Worm (Caenorhabditis elegans) whole organism, L1 larva: ENCODE data around the gene ttll-11.

Source experiments
- F16B12.6 ChIP-seq: fragments of 150-350 bp; optimal IDR thresholded peaks from 2 replicates; lab custom pipeline; 2014; ENCODE audit warnings: missing biosample characterization, missing genetic modification characterization
- aha-1 ChIP-seq: fragments of 150-350 bp; optimal IDR thresholded peaks from 2 replicates; lab custom pipeline; 2014; ENCODE audit warnings: missing biosample characterization, missing genetic modification characterization
- alr-1 ChIP-seq: fragments of 200-800 bp; sonication (Bioruptor generic); optimal IDR thresholded peaks from 2 replicates; lab custom pipeline; 2018; ENCODE audit warnings: borderline replicate concordance, mild to moderate bottlenecking, missing genetic modification characterization, missing compliant biosample characterization
- ceh-8 ChIP-seq: fragments of 200-800 bp; sonication (Bioruptor generic); optimal IDR thresholded peaks from 2 replicates; lab custom pipeline; 2018; ENCODE audit warnings: mild to moderate bottlenecking, missing genetic modification characterization, moderate library complexity, missing compliant biosample characterization
- ces-1 ChIP-seq: fragments of 150-350 bp; optimal IDR thresholded peaks from 2 replicates; lab custom pipeline; 2014; ENCODE audit warnings: missing biosample characterization, missing genetic modification reagents, missing genetic modification characterization
- dpl-1 ChIP-seq, 3 experiments: fragments of 150-350 bp in 2 of 3; sonication (generic microtip) in 1 of 3; optimal IDR thresholded peaks; 2 replicates each; lab custom pipeline; 2014 to 2017; ENCODE audit warnings: missing biosample characterization in 3 of 3, missing genetic modification characterization in 3 of 3, missing genetic modification reagents in 3 of 3
- dsc-1 ChIP-seq: sonication (generic microtip); optimal IDR thresholded peaks from 2 replicates; lab custom pipeline; 2016; ENCODE audit warnings: mild to moderate bottlenecking, missing genetic modification characterization, missing compliant biosample characterization
- efl-3 ChIP-seq: fragments of 200-800 bp; sonication (Bioruptor generic); optimal IDR thresholded peaks from 2 replicates; lab custom pipeline; 2018; ENCODE audit warnings: mild to moderate bottlenecking, missing genetic modification characterization, missing compliant biosample characterization
- egl-27 ChIP-seq, 2 experiments: fragments of 150-350 bp in 1 of 2; sonication (generic microtip); optimal IDR thresholded peaks; 3 replicates each; lab custom pipeline; 2017 to 2018; ENCODE audit warnings: missing biosample characterization in 2 of 2, missing genetic modification characterization in 2 of 2, missing genetic modification reagents in 2 of 2
- elt-3 ChIP-seq, 6 experiments: fragments of 150-350 bp in 1 of 6; sonication (generic microtip); optimal IDR thresholded peaks; 2 replicates each; lab custom pipeline; 2017 to 2018; ENCODE audit warnings: missing biosample characterization in 6 of 6, missing genetic modification characterization in 6 of 6, inconsistent platforms in 1 of 6
- ets-5 ChIP-seq: fragments of 200-800 bp; sonication (Bioruptor generic); IDR thresholded peaks from 2 replicates; pipeline ENCODE4 v1.3.6; 2022; ENCODE audit warnings: missing genetic modification characterization, missing compliant biosample characterization
- fkh-10 ChIP-seq: sonication (generic microtip); optimal IDR thresholded peaks from 2 replicates; lab custom pipeline; 2017; ENCODE audit warnings: missing biosample characterization, missing genetic modification reagents, missing genetic modification characterization
- fkh-4 ChIP-seq: sonication (generic microtip); optimal IDR thresholded peaks from 2 replicates; lab custom pipeline; 2016; ENCODE audit warnings: missing compliant biosample characterization, missing genetic modification characterization, borderline replicate concordance
- fkh-8 ChIP-seq: sonication (generic microtip); optimal IDR thresholded peaks from 2 replicates; lab custom pipeline; 2016; ENCODE audit warnings: mild to moderate bottlenecking, missing genetic modification characterization, missing compliant biosample characterization
- grh-1 ChIP-seq: fragments of 200-800 bp; sonication (Bioruptor generic); IDR thresholded peaks from 2 replicates; pipeline ENCODE4 v1.3.6; 2022; ENCODE audit warnings: missing genetic modification reagents, missing genetic modification characterization, missing compliant biosample characterization
- hlh-17 ChIP-seq: fragments of 200-800 bp; sonication (Bioruptor generic); optimal IDR thresholded peaks from 2 replicates; lab custom pipeline; 2018; ENCODE audit warnings: missing genetic modification characterization, mild to moderate bottlenecking, missing compliant biosample characterization, moderate library complexity, borderline replicate concordance
- hlh-4 ChIP-seq: sonication (generic microtip); optimal IDR thresholded peaks from 2 replicates; lab custom pipeline; 2016; ENCODE audit warnings: mild to moderate bottlenecking, missing genetic modification characterization, missing compliant biosample characterization
- hpl-2 ChIP-seq: fragments of 150-350 bp; optimal IDR thresholded peaks from 2 replicates; lab custom pipeline; 2014; ENCODE audit warnings: missing biosample characterization, missing genetic modification reagents, missing genetic modification characterization
- irx-1 ChIP-seq: sonication (generic microtip); optimal IDR thresholded peaks from 2 replicates; lab custom pipeline; 2016; ENCODE audit warnings: missing genetic modification characterization, missing compliant biosample characterization
- isw-1 ChIP-seq: fragments of 200-800 bp; sonication (Bioruptor generic); IDR thresholded peaks from 2 replicates; pipeline ENCODE4 v1.3.6; 2022; ENCODE audit warnings: missing genetic modification characterization, missing compliant biosample characterization
- jun-1 ChIP-seq: fragments of 150-350 bp; optimal IDR thresholded peaks from 2 replicates; lab custom pipeline; 2014; ENCODE audit warnings: missing biosample characterization, missing genetic modification reagents, missing genetic modification characterization
- lin-35 ChIP-seq, 2 experiments: fragments of 150-350 bp; optimal IDR thresholded peaks; 2 replicates each; lab custom pipeline; 2014; ENCODE audit warnings: missing biosample characterization in 2 of 2, missing genetic modification characterization in 2 of 2, missing genetic modification reagents in 2 of 2
- lir-3 ChIP-seq: sonication (generic microtip); optimal IDR thresholded peaks from 2 replicates; lab custom pipeline; 2016; ENCODE audit warnings: mild to moderate bottlenecking, missing genetic modification characterization, moderate library complexity, missing compliant biosample characterization; ENCODE audit not compliant: poor library complexity
- lsy-2 ChIP-seq, 2 experiments: fragments of 150-350 bp; optimal IDR thresholded peaks; 2 replicates each; lab custom pipeline; 2014; ENCODE audit warnings: missing biosample characterization in 2 of 2, missing genetic modification characterization in 2 of 2
- mab-9 ChIP-seq: fragments of 200-800 bp; sonication (Bioruptor generic); IDR thresholded peaks from 2 replicates; pipeline ENCODE4 v1.3.6; 2022; ENCODE audit warnings: missing genetic modification reagents, missing genetic modification characterization, missing compliant biosample characterization
- nhr-19 ChIP-seq: fragments of 200-800 bp; sonication (Bioruptor generic); conservative IDR thresholded peaks from 2 replicates; pipeline ENCODE4 v1.3.6; 2022; ENCODE audit warnings: missing genetic modification characterization, missing compliant biosample characterization
- nhr-20 ChIP-seq: sonication (generic microtip); optimal IDR thresholded peaks from 2 replicates; lab custom pipeline; 2016; ENCODE audit warnings: mild to moderate bottlenecking, missing genetic modification characterization, missing compliant biosample characterization
- nhr-28 ChIP-seq: fragments of 150-350 bp; optimal IDR thresholded peaks from 2 replicates; lab custom pipeline; 2014; ENCODE audit warnings: missing biosample characterization, missing genetic modification characterization
- nhr-47 ChIP-seq: sonication (generic microtip); optimal IDR thresholded peaks from 2 replicates; lab custom pipeline; 2016; ENCODE audit warnings: mild to moderate bottlenecking, missing genetic modification characterization, moderate library complexity, missing compliant biosample characterization
- nhr-76 ChIP-seq: sonication (generic microtip); optimal IDR thresholded peaks from 2 replicates; lab custom pipeline; 2017; ENCODE audit warnings: missing biosample characterization, missing genetic modification characterization
- nhr-85 ChIP-seq: sonication (generic microtip); peaks from one replicate; lab custom pipeline; 2016; ENCODE audit warnings: missing genetic modification characterization, inconsistent platforms, missing compliant biosample characterization
- pax-3 ChIP-seq: fragments of 200-800 bp; sonication (Bioruptor generic); optimal IDR thresholded peaks from 2 replicates; lab custom pipeline; 2018; ENCODE audit warnings: mild to moderate bottlenecking, missing genetic modification characterization, moderate library complexity, missing compliant biosample characterization
- skn-1 ChIP-seq: fragments of 150-350 bp; optimal IDR thresholded peaks from 2 replicates; lab custom pipeline; 2014; ENCODE audit warnings: missing biosample characterization, missing genetic modification characterization
- snu-23 ChIP-seq: sonication (generic microtip); optimal IDR thresholded peaks from 2 replicates; lab custom pipeline; 2016; ENCODE audit warnings: missing genetic modification characterization, missing compliant biosample characterization
- sox-4 ChIP-seq: sonication (generic microtip); optimal IDR thresholded peaks from 2 replicates; lab custom pipeline; 2016; ENCODE audit warnings: missing genetic modification characterization, missing compliant biosample characterization
- sptf-1 ChIP-seq: fragments of 150-350 bp; optimal IDR thresholded peaks from 2 replicates; lab custom pipeline; 2014; ENCODE audit warnings: missing biosample characterization, missing genetic modification characterization
- sup-37 ChIP-seq: fragments of 200-800 bp; sonication (Bioruptor generic); optimal IDR thresholded peaks from 2 replicates; lab custom pipeline; 2018; ENCODE audit warnings: mild to moderate bottlenecking, missing genetic modification characterization, missing compliant biosample characterization
- swsn-7 ChIP-seq: sonication (generic microtip); optimal IDR thresholded peaks from 2 replicates; lab custom pipeline; 2016; ENCODE audit warnings: missing genetic modification characterization, missing compliant biosample characterization
- tbx-2 ChIP-seq: sonication (generic microtip); optimal IDR thresholded peaks from 2 replicates; lab custom pipeline; 2016; ENCODE audit warnings: missing genetic modification characterization, missing compliant biosample characterization
- tlp-1 ChIP-seq: fragments of 150-350 bp; optimal IDR thresholded peaks from 2 replicates; lab custom pipeline; 2014; ENCODE audit warnings: missing biosample characterization, missing genetic modification characterization
- unc-130 ChIP-seq: fragments of 150-350 bp; optimal IDR thresholded peaks from 2 replicates; lab custom pipeline; 2017; ENCODE audit warnings: missing biosample characterization, missing genetic modification characterization, inconsistent platforms
- unc-30 ChIP-seq: sonication (generic microtip); optimal IDR thresholded peaks from 2 replicates; lab custom pipeline; 2017; ENCODE audit warnings: missing biosample characterization, missing genetic modification characterization
- unc-98 ChIP-seq: fragments of 200-800 bp; sonication (Bioruptor generic); IDR thresholded peaks from 2 replicates; pipeline ENCODE4 v1.3.6; 2022; ENCODE audit warnings: missing genetic modification characterization, missing compliant biosample characterization
- vab-15 ChIP-seq: sonication (generic microtip); optimal IDR thresholded peaks from 2 replicates; lab custom pipeline; 2017; ENCODE audit warnings: missing genotype, mild to moderate bottlenecking, missing genetic modification characterization, missing compliant biosample characterization
- ztf-11 ChIP-seq, 2 experiments: sonication (generic microtip); optimal IDR thresholded peaks; 2 replicates each; lab custom pipeline; 2016 to 2017; ENCODE audit warnings: missing genetic modification characterization in 2 of 2, missing biosample characterization in 1 of 2, missing compliant biosample characterization in 1 of 2
- ztf-4 ChIP-seq: fragments of 150-350 bp; optimal IDR thresholded peaks from 2 replicates; lab custom pipeline; 2014; ENCODE audit warnings: missing biosample characterization, missing genetic modification characterization

Gene ttll-11

DNA sequence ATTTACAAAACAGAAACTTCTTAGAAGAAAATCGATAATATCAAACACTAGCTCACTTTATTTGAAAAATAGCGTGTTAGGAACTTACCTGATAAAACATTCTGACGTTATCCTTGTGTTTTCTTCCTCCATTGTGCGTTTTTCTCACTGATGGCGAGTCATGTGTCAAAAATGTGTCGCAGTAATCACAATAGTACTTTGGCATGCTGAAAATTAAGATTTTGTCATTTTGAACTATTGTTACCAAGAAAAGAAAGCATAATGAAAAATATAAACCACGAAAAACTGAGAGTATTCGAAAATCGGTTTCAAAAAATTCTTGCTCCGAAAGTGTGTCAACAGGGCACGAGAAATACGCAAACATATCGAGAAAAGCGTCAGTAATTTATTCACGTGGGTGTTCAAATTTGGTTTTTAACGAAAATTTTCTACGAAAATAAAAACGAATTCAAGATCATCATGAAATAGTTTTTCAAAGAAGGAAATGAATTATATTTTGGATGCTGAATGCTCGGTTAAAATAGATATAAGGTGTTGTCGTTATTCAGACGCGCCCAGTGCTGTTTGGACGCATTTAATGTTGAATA is 9.8 kb upstream of the ttll-11 start, which contains the start of gene snrp-3 (continued):
- no peak for TF ChIP-seq unc-30 (tag; lab: Kevin White, UChicago)
- TF ChIP-seq nhr-85 (tag; lab: Kevin White, UChicago), result peak; percentile 93
- peak; percentile 85 for TF ChIP-seq nhr-19
- TF ChIP-seq jun-1, result peak; percentile 61
- peak; percentile 83 for TF ChIP-seq irx-1 (tag; lab: Kevin White, UChicago)
- TF ChIP-seq dsc-1 (tag; lab: Kevin White, UChicago), result peak; percentile 84
- peak; percentile 50 for TF ChIP-seq ztf-4
- peak; percentile 20 for TF ChIP-seq fkh-10 (GFP tag; lab: Kevin White, UChicago)
- TF ChIP-seq tlp-1 (tag; lab: Kevin White, UChicago), result no peak
- no peak for TF ChIP-seq hlh-4 (tag; lab: Kevin White, UChicago)
- peak; percentile 23 for TF ChIP-seq unc-130 (tag; lab: Kevin White, UChicago)
- TF ChIP-seq nhr-47, result peak; percentile 91
- TF ChIP-seq sup-37 (GFP tag; lab: Kevin White, UChicago), result peak; percentile 0
- TF ChIP-seq alr-1 (tag; lab: Kevin White, UChicago), result no peak
- TF ChIP-seq elt-3 (tag; optimal IDR thresholded peaks at IDR 0.05; lab: Kevin White, UChicago), result peak in 2 of 6 experiments; percentile 61 to 76
- peak; percentile 76 for TF ChIP-seq F16B12.6 (tag; lab: Kevin White, UChicago)
- TF ChIP-seq snu-23 (GFP tag; lab: Kevin White, UChicago), result peak; percentile 91
- peak; percentile 87 for TF ChIP-seq swsn-7 (tag; lab: Kevin White, UChicago)
- TF ChIP-seq ztf-11 (tag; optimal IDR thresholded peaks at IDR 0.05; lab: Kevin White, UChicago), result peak in 1 of 2 experiments; percentile 47
- TF ChIP-seq unc-98 (GFP tag; lab: Robert Waterston, UW), result no peak
- peak; percentile 65 for TF ChIP-seq lir-3 (tag; lab: Kevin White, UChicago)
- TF ChIP-seq mab-9 (GFP tag; lab: Robert Waterston, UW), result peak; percentile 41; the same call in 1 of the 2 replicates
- no peak for TF ChIP-seq hlh-17 (GFP tag; lab: Kevin White, UChicago)
- peak; percentile 82 for TF ChIP-seq isw-1
- no peak for TF ChIP-seq nhr-28
- no peak for TF ChIP-seq sptf-1 (tag; lab: Kevin White, UChicago)
- TF ChIP-seq sox-4 (tag; lab: Kevin White, UChicago), result peak; percentile 50
- peak; percentile 77 for TF ChIP-seq grh-1 (GFP tag; lab: Robert Waterston, UW)
- no peak for TF ChIP-seq ets-5
- TF ChIP-seq pax-3 (tag; lab: Kevin White, UChicago), result peak; percentile 44
- TF ChIP-seq efl-3 (GFP tag; lab: Kevin White, UChicago), result no peak
- no peak for TF ChIP-seq fkh-4
- TF ChIP-seq dpl-1 (GFP tag; optimal IDR thresholded peaks at IDR 0.05; lab: Kevin White, UChicago), result peak; percentile 95 to 98 (median 97)
- peak; percentile 92 to 94 for TF ChIP-seq lsy-2 (tag; optimal IDR thresholded peaks at IDR 0.05; lab: Kevin White, UChicago)
- no peak for TF ChIP-seq ces-1 (GFP tag; lab: Kevin White, UChicago)
- TF ChIP-seq nhr-76 (tag; lab: Kevin White, UChicago), result no peak
- peak; percentile 89 for TF ChIP-seq nhr-20 (tag; lab: Kevin White, UChicago)
- peak; percentile 17 for TF ChIP-seq aha-1
- TF ChIP-seq lin-35 (GFP tag; optimal IDR thresholded peaks at IDR 0.05; lab: Kevin White, UChicago), result peak; percentile 94 to 98
- peak; percentile 86 for TF ChIP-seq tbx-2 (tag; lab: Kevin White, UChicago)
- TF ChIP-seq egl-27 (tag; optimal IDR thresholded peaks at IDR 0.05; lab: Kevin White, UChicago), result peak in 1 of 2 experiments; percentile 9
- peak; percentile 67 for TF ChIP-seq fkh-8 (tag; lab: Kevin White, UChicago)
- TF ChIP-seq ceh-8 (GFP tag; lab: Kevin White, UChicago), result peak; percentile 75
- no peak for TF ChIP-seq vab-15 (tag; lab: Kevin White, UChicago)
- TF ChIP-seq skn-1, result peak; percentile 80
- TF ChIP-seq hpl-2 (GFP tag; lab: Kevin White, UChicago), result peak; percentile 44
